Worm (Caenorhabditis elegans): ENCODE results near the gene K04C1.3.
A peak's percentile ranks its signal among the peaks of the same experiment; 100 is the strongest.

The K04C1.3 gene

DNA sequence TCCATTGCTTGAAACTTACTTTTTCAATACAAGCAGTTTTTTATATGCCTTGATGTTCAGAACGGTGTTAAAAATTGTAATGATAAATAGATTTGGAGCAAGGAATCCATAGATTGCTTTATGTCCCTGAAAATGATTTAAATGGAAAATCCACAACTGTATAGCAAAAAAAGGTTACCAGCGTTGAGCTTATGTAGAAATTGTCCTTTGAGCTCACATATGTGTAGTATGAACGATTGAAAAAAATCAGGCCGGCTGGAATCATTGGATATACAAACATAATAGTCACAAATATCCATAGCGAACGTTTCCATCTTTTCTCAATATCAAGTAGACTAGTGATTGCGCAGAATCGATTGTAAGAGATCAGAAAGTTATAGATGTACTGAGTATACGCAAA, 8.8 kb downstream of the K04C1.3 start, which contains the start of gene srg-36:
TSS of gene srg-36 (minus strand) at position 101 of the 400 bp plus-strand sequence.
- TF ChIP-seq ztf-23 (GFP tag; IDR thresholded peaks at IDR 0.05) = no peak
- TF ChIP-seq klf-2 (GFP tag; conservative IDR thresholded peaks at IDR 0.05) = no peak
- TF ChIP-seq tab-1 (GFP tag; IDR thresholded peaks at IDR 0.05) = no peak
- TF ChIP-seq cog-1 (tag; optimal IDR thresholded peaks at IDR 0.05) = no peak
- no peak for TF ChIP-seq med-1 (GFP tag; optimal IDR thresholded peaks at IDR 0.05; ENCODE audit: insufficient read depth)
- no peak for TF ChIP-seq T22C8.4 (GFP tag; IDR thresholded peaks at IDR 0.05)

DNA sequence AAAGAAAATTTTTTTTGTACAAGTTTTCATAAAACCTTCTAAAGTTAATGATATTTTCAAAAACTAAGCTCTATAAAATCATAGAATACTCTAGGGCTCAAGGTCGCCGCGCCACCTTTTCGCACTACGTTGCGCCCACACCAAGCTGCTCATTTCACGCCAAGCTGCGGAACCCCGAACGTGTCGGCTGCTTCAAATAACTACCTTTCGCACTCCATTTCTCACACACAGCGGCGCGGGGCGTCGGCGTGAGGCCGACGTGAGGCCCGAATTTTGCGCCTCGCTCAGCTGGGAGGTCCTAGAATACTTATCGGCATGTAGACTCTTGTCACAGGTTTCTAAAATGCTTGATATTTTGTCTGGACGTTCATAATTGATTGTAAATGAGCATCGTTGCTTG, 11.2 kb downstream of the K04C1.3 start:
- TF ChIP-seq cog-1 (tag; optimal IDR thresholded peaks at IDR 0.05) = no peak
- TF ChIP-seq flt-1 (GFP tag; IDR thresholded peaks at IDR 0.05) = no peak
- TF ChIP-seq ztf-23 (GFP tag; IDR thresholded peaks at IDR 0.05) = no peak
- TF ChIP-seq ztf-29 (GFP tag; IDR thresholded peaks at IDR 0.05) = no peak
- TF ChIP-seq tab-1 (GFP tag; IDR thresholded peaks at IDR 0.05) = no peak
- no peak for TF ChIP-seq ref-1 (GFP tag; conservative IDR thresholded peaks at IDR 0.05)
- TF ChIP-seq med-1 (GFP tag; optimal IDR thresholded peaks at IDR 0.05; ENCODE audit: insufficient read depth) = no peak
- no peak for TF ChIP-seq T22C8.4 (GFP tag; IDR thresholded peaks at IDR 0.05)
- TF ChIP-seq klf-2 (GFP tag; conservative IDR thresholded peaks at IDR 0.05) = no peak

ce11 chrX:14228764-14229163, 14.4 kb downstream of the K04C1.3 start:
- peak; percentile 72; the same call in 1 of the 2 replicates for TF ChIP-seq tab-1 (GFP tag; IDR thresholded peaks at IDR 0.05)
- TF ChIP-seq T22C8.4 (GFP tag; IDR thresholded peaks at IDR 0.05) = 0 out of 2 replicates have a peak, but pooled peaks have one; percentile 17
- TF ChIP-seq flt-1 (GFP tag; IDR thresholded peaks at IDR 0.05) = peak; percentile 84
- peak; percentile 13 for TF ChIP-seq med-1 (GFP tag; optimal IDR thresholded peaks at IDR 0.05; ENCODE audit: insufficient read depth)
- TF ChIP-seq cog-1 (tag; optimal IDR thresholded peaks at IDR 0.05) = no peak
- TF ChIP-seq ztf-23 (GFP tag; IDR thresholded peaks at IDR 0.05) = no peak

DNA sequence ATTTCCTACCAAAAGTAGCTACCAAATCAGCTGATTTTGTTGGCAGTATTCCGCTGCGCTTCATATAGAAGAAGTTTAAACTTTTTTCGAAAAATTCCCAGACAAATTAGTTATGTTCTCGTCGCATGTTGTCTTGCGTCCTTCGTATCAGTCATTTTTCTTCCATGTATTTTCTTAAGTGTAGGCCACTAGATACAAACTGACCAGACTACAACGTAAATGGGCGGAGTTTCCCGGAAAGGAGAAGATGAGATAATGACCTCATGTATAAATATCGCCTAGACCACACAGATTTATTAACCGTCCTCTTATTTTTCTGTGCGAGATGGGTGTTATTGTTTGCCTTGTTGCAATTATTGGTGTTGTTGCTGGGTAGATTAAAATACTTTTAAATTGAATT, 17.9 kb downstream of the K04C1.3 start, which contains the start of gene cyp-13B2:
TSS of gene cyp-13B2 (plus strand) at position 301 of the 400 bp plus-strand sequence.
- TF ChIP-seq klf-2 (GFP tag; conservative IDR thresholded peaks at IDR 0.05) (no peak), tab-1 (GFP tag; IDR thresholded peaks at IDR 0.05) (no peak), T22C8.4 (GFP tag; IDR thresholded peaks at IDR 0.05) (no peak), ref-1 (GFP tag; conservative IDR thresholded peaks at IDR 0.05) (no peak), ztf-29 (GFP tag; IDR thresholded peaks at IDR 0.05) (no peak), flt-1 (GFP tag; IDR thresholded peaks at IDR 0.05) (no peak), ztf-23 (GFP tag; IDR thresholded peaks at IDR 0.05) (no peak), med-1 (GFP tag; optimal IDR thresholded peaks at IDR 0.05; ENCODE audit: insufficient read depth) (no peak), cog-1 (tag; optimal IDR thresholded peaks at IDR 0.05) (no peak)

DNA sequence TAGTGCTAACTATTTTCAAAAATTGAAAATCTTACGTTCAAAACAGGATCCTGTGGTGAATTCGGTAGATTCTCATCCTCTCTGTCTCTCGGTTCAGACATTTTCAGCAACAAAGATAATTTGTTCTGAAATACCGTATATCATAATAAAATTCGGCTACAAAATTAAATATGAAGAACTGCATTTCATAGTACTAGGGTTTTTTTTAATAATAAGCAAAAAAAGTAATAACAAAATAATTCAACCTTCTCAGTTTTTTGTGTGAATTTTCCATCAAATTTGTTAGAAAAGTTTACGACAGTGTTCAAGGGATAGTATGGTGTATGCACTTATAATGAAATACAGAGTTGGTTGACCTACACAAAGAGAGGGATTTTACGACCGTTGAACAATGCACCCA, 20.0 kb downstream of the K04C1.3 start, which contains the start of gene K06G5.3:
TSS of gene K06G5.3 (minus strand) at position 101 of the 400 bp plus-strand sequence.
- TF ChIP-seq cog-1 (tag; optimal IDR thresholded peaks at IDR 0.05) = no peak
- TF ChIP-seq ref-1 (GFP tag; conservative IDR thresholded peaks at IDR 0.05) = no peak
- TF ChIP-seq tab-1 (GFP tag; IDR thresholded peaks at IDR 0.05) = no peak
- TF ChIP-seq klf-2 (GFP tag; conservative IDR thresholded peaks at IDR 0.05) = no peak
- no peak for TF ChIP-seq flt-1 (GFP tag; IDR thresholded peaks at IDR 0.05)

DNA sequence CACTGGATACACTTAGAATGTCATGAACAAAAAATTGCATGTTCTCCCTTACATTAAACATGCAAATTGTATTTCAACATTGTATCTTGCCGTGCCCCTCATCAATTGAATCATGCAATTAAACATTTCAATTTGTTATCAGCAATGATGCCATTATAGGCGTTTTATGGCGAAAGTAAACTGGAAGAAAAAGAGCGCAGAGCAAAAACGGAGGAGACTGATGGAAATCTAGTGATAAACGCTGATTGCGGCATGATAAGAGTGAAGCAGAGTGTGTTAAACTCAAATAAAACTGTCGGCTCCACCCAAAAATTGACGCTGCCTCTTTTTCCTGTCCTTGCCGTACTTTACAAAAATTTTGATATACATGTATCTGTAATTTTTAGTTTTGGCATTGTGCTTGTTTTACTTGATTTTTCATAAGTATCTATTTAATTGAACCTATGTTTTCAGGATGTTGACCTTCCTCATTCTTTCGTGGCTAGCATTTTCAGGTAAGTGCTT, 28.6 kb downstream of the K04C1.3 start, which contains the start of gene K06G5.1:
TSS of gene K06G5.1 (plus strand) at position 454 of the 504 bp plus-strand sequence.
- TF ChIP-seq flt-1 (GFP tag; IDR thresholded peaks at IDR 0.05) (no peak), tab-1 (GFP tag; IDR thresholded peaks at IDR 0.05) (no peak), T22C8.4 (GFP tag; IDR thresholded peaks at IDR 0.05) (no peak), ztf-29 (GFP tag; IDR thresholded peaks at IDR 0.05) (no peak), ztf-23 (GFP tag; IDR thresholded peaks at IDR 0.05) (no peak), med-1 (GFP tag; optimal IDR thresholded peaks at IDR 0.05; ENCODE audit: insufficient read depth) (no peak), cog-1 (tag; optimal IDR thresholded peaks at IDR 0.05) (no peak), ref-1 (GFP tag; conservative IDR thresholded peaks at IDR 0.05) (no peak), klf-2 (GFP tag; conservative IDR thresholded peaks at IDR 0.05) (no peak)

DNA sequence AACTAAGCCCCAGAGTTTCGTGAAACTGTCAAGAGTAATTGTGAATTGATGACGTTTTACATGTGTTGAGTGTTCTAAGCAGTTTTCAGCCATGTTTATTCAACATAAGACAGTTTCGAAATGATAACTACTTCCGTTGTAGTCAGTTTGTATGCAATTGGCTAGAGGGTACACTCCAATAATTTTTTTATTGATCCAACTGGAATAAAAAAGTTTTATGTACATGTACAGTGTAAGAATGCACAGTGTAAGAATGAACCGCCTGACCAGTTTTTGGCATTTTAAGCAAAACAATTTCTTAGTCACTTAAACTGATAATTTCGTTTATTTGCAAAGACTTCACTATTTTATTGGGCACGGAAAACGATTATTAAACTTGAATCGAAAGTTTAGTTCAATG, 29.9 kb downstream of the K04C1.3 start:
- TF ChIP-seq T22C8.4 (GFP tag; IDR thresholded peaks at IDR 0.05) = no peak
- no peak for TF ChIP-seq tab-1 (GFP tag; IDR thresholded peaks at IDR 0.05)
- TF ChIP-seq klf-2 (GFP tag; conservative IDR thresholded peaks at IDR 0.05) = no peak
- TF ChIP-seq ztf-29 (GFP tag; IDR thresholded peaks at IDR 0.05) = no peak
- no peak for TF ChIP-seq cog-1 (tag; optimal IDR thresholded peaks at IDR 0.05)
- TF ChIP-seq med-1 (GFP tag; optimal IDR thresholded peaks at IDR 0.05; ENCODE audit: insufficient read depth) = no peak

ce11 chrX:14207942-14208341, 35.3 kb downstream of the K04C1.3 start, which contains the start of gene ceh-37:
Gene ceh-37, minus strand, starts transcription at chrX:14208000.
- no peak for TF ChIP-seq cog-1 (tag; optimal IDR thresholded peaks at IDR 0.05)
- TF ChIP-seq T22C8.4 (GFP tag; IDR thresholded peaks at IDR 0.05) = no peak
- TF ChIP-seq ref-1 (GFP tag; conservative IDR thresholded peaks at IDR 0.05) = no peak
- no peak for TF ChIP-seq klf-2 (GFP tag; conservative IDR thresholded peaks at IDR 0.05)
- TF ChIP-seq tab-1 (GFP tag; IDR thresholded peaks at IDR 0.05) = no peak
- no peak for TF ChIP-seq flt-1 (GFP tag; IDR thresholded peaks at IDR 0.05)
- no peak for TF ChIP-seq med-1 (GFP tag; optimal IDR thresholded peaks at IDR 0.05; ENCODE audit: insufficient read depth)
- TF ChIP-seq ztf-29 (GFP tag; IDR thresholded peaks at IDR 0.05) = no peak
- TF ChIP-seq ztf-23 (GFP tag; IDR thresholded peaks at IDR 0.05) = no peak

ce11 chrX:14206321-14206720, 36.9 kb downstream of the K04C1.3 start:
- no peak for TF ChIP-seq cog-1 (tag; optimal IDR thresholded peaks at IDR 0.05)
- TF ChIP-seq tab-1 (GFP tag; IDR thresholded peaks at IDR 0.05) = no peak
- TF ChIP-seq ref-1 (GFP tag; conservative IDR thresholded peaks at IDR 0.05) = no peak
- no peak for TF ChIP-seq T22C8.4 (GFP tag; IDR thresholded peaks at IDR 0.05)
- TF ChIP-seq flt-1 (GFP tag; IDR thresholded peaks at IDR 0.05) = no peak
- no peak for TF ChIP-seq ztf-29 (GFP tag; IDR thresholded peaks at IDR 0.05)
- TF ChIP-seq med-1 (GFP tag; optimal IDR thresholded peaks at IDR 0.05; ENCODE audit: insufficient read depth) = no peak
- no peak for TF ChIP-seq ztf-23 (GFP tag; IDR thresholded peaks at IDR 0.05)
- no peak for TF ChIP-seq klf-2 (GFP tag; conservative IDR thresholded peaks at IDR 0.05)

DNA sequence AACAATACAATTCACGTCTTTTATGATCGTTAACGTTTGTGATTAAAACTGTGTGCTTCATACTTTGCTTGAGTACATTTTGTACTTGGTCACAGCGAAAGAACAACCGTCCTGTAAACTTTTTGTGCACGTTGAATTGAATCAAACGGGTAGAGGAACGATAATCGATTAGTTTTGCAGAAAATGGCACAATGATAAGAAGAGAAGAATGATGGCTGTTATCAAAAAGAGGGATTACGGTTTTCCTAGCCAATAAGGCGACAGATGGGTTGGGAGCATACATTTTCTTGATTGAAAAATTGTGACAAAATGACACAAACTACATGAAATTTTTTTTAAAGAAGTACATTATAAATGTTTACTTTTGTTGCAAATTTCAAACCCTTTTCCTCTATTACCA, 48.9 kb downstream of the K04C1.3 start:
- no peak for TF ChIP-seq ref-1 (GFP tag; conservative IDR thresholded peaks at IDR 0.05)
- no peak for TF ChIP-seq ztf-23 (GFP tag; IDR thresholded peaks at IDR 0.05)
- TF ChIP-seq ztf-29 (GFP tag; IDR thresholded peaks at IDR 0.05) = no peak
- TF ChIP-seq tab-1 (GFP tag; IDR thresholded peaks at IDR 0.05) = no peak
- no peak for TF ChIP-seq med-1 (GFP tag; optimal IDR thresholded peaks at IDR 0.05; ENCODE audit: insufficient read depth)
- no peak for TF ChIP-seq cog-1 (tag; optimal IDR thresholded peaks at IDR 0.05)
- TF ChIP-seq T22C8.4 (GFP tag; IDR thresholded peaks at IDR 0.05) = no peak
- no peak for TF ChIP-seq flt-1 (GFP tag; IDR thresholded peaks at IDR 0.05)
- no peak for TF ChIP-seq klf-2 (GFP tag; conservative IDR thresholded peaks at IDR 0.05)

Measured in whole organism, midembryonic.